Fruit fly (Drosophila melanogaster) whole organism, embryonic: ENCODE data around the gene CG1428.

Experiments
- Adf1 ChIP-seq: fragments of 200-800 bp; sonication (Bioruptor generic); IDR thresholded peaks from 2 replicates; pipeline ENCODE4 v1.3.6; 2022; ENCODE audit warnings: missing biosample characterization, missing genetic modification characterization
- CG11723 ChIP-seq: fragments of 200-800 bp; sonication (Bioruptor generic); optimal IDR thresholded peaks from 2 replicates; lab custom pipeline; 2017; ENCODE audit warnings: missing biosample characterization, mild to moderate bottlenecking, missing genetic modification characterization
- CG13287 ChIP-seq: fragments of 200-800 bp; sonication (Bioruptor generic); IDR thresholded peaks from 2 replicates; pipeline ENCODE4 v1.3.6; 2022; ENCODE audit warnings: missing biosample characterization, missing genetic modification characterization; ENCODE audit not compliant: partially characterized antibody
- CG30020 ChIP-seq: fragments of 200-800 bp; optimal IDR thresholded peaks from 2 replicates; lab custom pipeline; 2019; ENCODE audit warnings: missing biosample characterization, mild to moderate bottlenecking, missing genetic modification characterization, moderate library complexity
- CG30431 ChIP-seq: fragments of 200-800 bp; sonication (Bioruptor generic); optimal IDR thresholded peaks from 2 replicates; lab custom pipeline; 2017; ENCODE audit warnings: missing biosample characterization, missing genetic modification characterization
- CG3163 ChIP-seq: fragments of 200-800 bp; sonication (Bioruptor generic); optimal IDR thresholded peaks from 3 replicates; lab custom pipeline; 2016; ENCODE audit warnings: missing biosample characterization, missing genetic modification characterization
- CG4328 ChIP-seq: fragments of 200-800 bp; sonication (Bioruptor generic); optimal IDR thresholded peaks from 3 replicates; lab custom pipeline; 2017; ENCODE audit warnings: missing biosample characterization, missing genetic modification reagents, missing genetic modification characterization
- CG4360 ChIP-seq: fragments of 200-800 bp; sonication (Bioruptor generic); IDR thresholded peaks from 2 replicates; pipeline ENCODE4 v1.3.6; 2022; ENCODE audit warnings: missing biosample characterization, missing genetic modification characterization
- CG6791 ChIP-seq: fragments of 200-800 bp; sonication (Bioruptor generic); IDR thresholded peaks from 3 replicates; pipeline ENCODE4 v1.3.6; 2022; ENCODE audit warnings: missing biosample characterization, missing genetic modification characterization; ENCODE audit not compliant: partially characterized antibody
- CG7839 ChIP-seq: fragments of 200-800 bp; sonication (Bioruptor generic); optimal IDR thresholded peaks from 3 replicates; lab custom pipeline; 2018; ENCODE audit warnings: missing biosample characterization, mild to moderate bottlenecking, missing genetic modification characterization, moderate library complexity
- CG7928 ChIP-seq: fragments of 200-800 bp; sonication (Bioruptor generic); optimal IDR thresholded peaks from 2 replicates; lab custom pipeline; 2017; ENCODE audit warnings: missing biosample characterization, mild to moderate bottlenecking, missing genetic modification characterization
- CG9932 ChIP-seq: fragments of 200-800 bp; sonication (Bioruptor generic); IDR thresholded peaks from 2 replicates; pipeline ENCODE4 v1.3.6; 2022; ENCODE audit warnings: missing biosample characterization, missing genetic modification characterization
- CTCF ChIP-seq: fragments of 200-800 bp; sonication (Bioruptor generic); optimal IDR thresholded peaks from 2 replicates; lab custom pipeline; 2017; ENCODE audit warnings: missing biosample characterization, mild to moderate bottlenecking, missing genetic modification characterization, moderate library complexity
- D ChIP-seq, 2 experiments: fragments of 200-800 bp in 1 of 2; fragments of >200 bp in 1 of 2; sonication (Bioruptor generic) in 1 of 2; optimal IDR thresholded peaks; 2 replicates in 1 of 2; 3 replicates in 1 of 2; lab custom pipeline; 2017; ENCODE audit warnings: mild to moderate bottlenecking in 1 of 2, missing biosample characterization in 1 of 2, missing genetic modification characterization in 1 of 2, missing genetic modification reagents in 1 of 2
- Dip2 ChIP-seq: fragments of 200-800 bp; sonication (Bioruptor generic); IDR thresholded peaks from 2 replicates; pipeline ENCODE4 v1.3.6; 2022; ENCODE audit warnings: missing biosample characterization, missing genetic modification characterization
- Dll ChIP-seq: fragments of 200-800 bp; sonication (Bioruptor generic); IDR thresholded peaks from 4 replicates; pipeline ENCODE4 v1.3.6; 2022; ENCODE audit warnings: missing biosample characterization, missing genetic modification characterization; ENCODE audit not compliant: partially characterized antibody
- Elba2 ChIP-seq: fragments of 200-800 bp; sonication (Bioruptor generic); optimal IDR thresholded peaks from 3 replicates; lab custom pipeline; 2016; ENCODE audit warnings: missing biosample characterization, missing genetic modification characterization
- Hr51 ChIP-seq, 2 experiments: fragments of 200-800 bp; sonication (Bioruptor generic); optimal IDR thresholded peaks; 2 replicates in 1 of 2; 3 replicates in 1 of 2; lab custom pipeline; 2016 to 2018; ENCODE audit warnings: missing biosample characterization in 2 of 2, missing genetic modification characterization in 2 of 2, mild to moderate bottlenecking in 1 of 2, moderate library complexity in 1 of 2
- Nf-YA ChIP-seq: fragments of 200-800 bp; sonication (Bioruptor generic); IDR thresholded peaks from 2 replicates; pipeline ENCODE4 v1.3.6; 2022; ENCODE audit warnings: missing biosample characterization, missing genetic modification characterization
- Oli ChIP-seq: fragments of 200-800 bp; sonication (Bioruptor generic); optimal IDR thresholded peaks from 2 replicates; lab custom pipeline; 2018; ENCODE audit warnings: missing biosample characterization, mild to moderate bottlenecking, missing genetic modification characterization, moderate library complexity
- Sin3A ChIP-seq: fragments of >200 bp; optimal IDR thresholded peaks from 2 replicates; lab custom pipeline; 2018
- Sry-δ ChIP-seq: fragments of 200-800 bp; sonication (Bioruptor generic); optimal IDR thresholded peaks from 2 replicates; lab custom pipeline; 2016; ENCODE audit warnings: missing biosample characterization, missing genetic modification characterization
- Trl ChIP-seq, 3 experiments: fragments of >200 bp in 2 of 3; fragments of 200-800 bp in 1 of 3; sonication (Bioruptor generic) in 1 of 3; optimal IDR thresholded peaks; 2 replicates in 1 of 3; 3 replicates in 2 of 3; lab custom pipeline; 2016 to 2017; ENCODE audit warnings: missing biosample characterization in 1 of 3, missing genetic modification characterization in 1 of 3
- Xrp1 ChIP-seq: fragments of 200-800 bp; sonication (Bioruptor generic); IDR thresholded peaks from 2 replicates; pipeline ENCODE4 v1.3.6; 2022; ENCODE audit warnings: missing biosample characterization, missing genetic modification characterization
- ara ChIP-seq: fragments of 200-800 bp; sonication (Bioruptor generic); IDR thresholded peaks from 2 replicates; pipeline ENCODE4 v1.3.6; 2022; ENCODE audit warnings: missing biosample characterization, missing genetic modification characterization
- cg ChIP-seq: fragments of 200-800 bp; sonication (Bioruptor generic); optimal IDR thresholded peaks from 3 replicates; lab custom pipeline; 2019; ENCODE audit warnings: missing biosample characterization, mild to moderate bottlenecking, missing genetic modification characterization, moderate library complexity
- chm ChIP-seq: fragments of 200-800 bp; sonication (Bioruptor generic); IDR thresholded peaks from 2 replicates; pipeline ENCODE4 v1.3.6; 2022; ENCODE audit warnings: missing biosample characterization, missing genetic modification characterization
- gfzf ChIP-seq: fragments of 200-800 bp; sonication (Bioruptor generic); optimal IDR thresholded peaks from 2 replicates; lab custom pipeline; 2016; ENCODE audit warnings: missing biosample characterization, mild to moderate bottlenecking, missing genetic modification characterization, moderate library complexity
- gsb-n ChIP-seq: fragments of 200-800 bp; sonication (Bioruptor generic); optimal IDR thresholded peaks from 3 replicates; lab custom pipeline; 2018; ENCODE audit warnings: missing biosample characterization, mild to moderate bottlenecking, missing genetic modification characterization
- her ChIP-seq: fragments of 200-800 bp; sonication (Bioruptor generic); optimal IDR thresholded peaks from 2 replicates; lab custom pipeline; 2016; ENCODE audit warnings: missing biosample characterization, missing genetic modification characterization
- kah ChIP-seq: fragments of 200-800 bp; sonication (Bioruptor generic); optimal IDR thresholded peaks from 2 replicates; lab custom pipeline; 2018; ENCODE audit warnings: missing biosample characterization, mild to moderate bottlenecking, missing genetic modification characterization
- lov ChIP-seq, 2 experiments: fragments of 200-800 bp in 1 of 2; fragments of >200 bp in 1 of 2; sonication (Bioruptor generic) in 1 of 2; IDR thresholded peaks in 1 of 2; optimal IDR thresholded peaks in 1 of 2; 2 replicates in 1 of 2; 3 replicates in 1 of 2; pipeline versions ENCODE4 v1.3.6 to Lab custom; 2017 to 2022; ENCODE audit warnings: missing biosample characterization in 1 of 2, missing genetic modification characterization in 1 of 2
- nau ChIP-seq: fragments of 200-800 bp; sonication (Bioruptor generic); optimal IDR thresholded peaks from 3 replicates; lab custom pipeline; 2017; ENCODE audit warnings: missing biosample characterization, mild to moderate bottlenecking, missing genetic modification characterization, missing genetic modification reagents
- oc ChIP-seq: fragments of 200-800 bp; sonication (Bioruptor generic); optimal IDR thresholded peaks from 2 replicates; lab custom pipeline; 2018; ENCODE audit warnings: missing biosample characterization, mild to moderate bottlenecking, missing genetic modification characterization, moderate library complexity
- otp ChIP-seq: fragments of 200-800 bp; sonication (Bioruptor generic); IDR thresholded peaks from 3 replicates; pipeline ENCODE4, ENCODE4 v1.3.6; 2022; ENCODE audit warnings: missing biosample characterization, missing genetic modification characterization
- pfk ChIP-seq: fragments of 200-800 bp; sonication (Bioruptor generic); optimal IDR thresholded peaks from 2 replicates; lab custom pipeline; 2018; ENCODE audit warnings: missing biosample characterization, mild to moderate bottlenecking, missing genetic modification characterization, moderate library complexity
- pros ChIP-seq: fragments of 200-800 bp; sonication (Bioruptor generic); optimal IDR thresholded peaks from 3 replicates; lab custom pipeline; 2019; ENCODE audit warnings: missing biosample characterization, mild to moderate bottlenecking, missing genetic modification characterization, moderate library complexity
- psq ChIP-seq: fragments of 200-800 bp; sonication (Bioruptor generic); optimal IDR thresholded peaks from 2 replicates; lab custom pipeline; 2017; ENCODE audit warnings: missing biosample characterization, missing genetic modification characterization
- sug ChIP-seq: fragments of 200-800 bp; optimal IDR thresholded peaks from 2 replicates; lab custom pipeline; 2019; ENCODE audit warnings: missing biosample characterization, mild to moderate bottlenecking, missing genetic modification characterization, moderate library complexity
- tna ChIP-seq: fragments of 200-800 bp; sonication (Bioruptor generic); IDR thresholded peaks from 2 replicates; pipeline ENCODE4 v1.3.6; 2022; ENCODE audit warnings: missing biosample characterization, missing genetic modification characterization; ENCODE audit not compliant: partially characterized antibody
- yki ChIP-seq: fragments of >200 bp; optimal IDR thresholded peaks from 3 replicates; lab custom pipeline; 2018
- zf30C ChIP-seq: fragments of 200-800 bp; sonication (Bioruptor generic); optimal IDR thresholded peaks from 3 replicates; lab custom pipeline; 2018; ENCODE audit warnings: missing biosample characterization, mild to moderate bottlenecking, missing genetic modification characterization

CG1428 gene

dm6 chr2L:21899001-21899715 is 6.9 kb upstream of the CG1428 start (continued):
- TF ChIP-seq cg (GFP tag; lab: Kevin White, UChicago): peak; percentile 92
- TF ChIP-seq sug (tag; lab: Kevin White, UChicago): no peak
- peak; percentile 97 for TF ChIP-seq yki (lab: Kevin White, UChicago)
- no peak for TF ChIP-seq Xrp1 (GFP tag; lab: Robert Waterston, UW)
- peak; percentile 62 for TF ChIP-seq psq (GFP tag; lab: Kevin White, UChicago)
- no peak for TF ChIP-seq lov (optimal IDR thresholded peaks at IDR 0.05; lab: Kevin White, UChicago)
- peak; percentile 44; the same call in 1 of the 3 replicates for TF ChIP-seq lov (GFP tag; IDR thresholded peaks at IDR 0.05; lab: Robert Waterston, UW)
- TF ChIP-seq Dll (GFP tag; lab: Robert Waterston, UW): peak; percentile 69
- TF ChIP-seq D (optimal IDR thresholded peaks at IDR 0.05; lab: Kevin White, UChicago): peak; percentile 25
- TF ChIP-seq D (GFP tag; optimal IDR thresholded peaks at IDR 0.05; lab: Kevin White, UChicago): no peak
- peak; percentile 8 for TF ChIP-seq CG11723
- peak; percentile 43 for TF ChIP-seq gsb-n (tag; lab: Kevin White, UChicago)
- peak; percentile 19 for TF ChIP-seq kah (GFP tag; lab: Kevin White, UChicago)
- TF ChIP-seq CG4360: peak; percentile 62
- no peak for TF ChIP-seq CG30431 (GFP tag; lab: Kevin White, UChicago)
- peak; percentile 99 to 100 for TF ChIP-seq Trl (optimal IDR thresholded peaks at IDR 0.05; lab: Kevin White, UChicago)
- TF ChIP-seq Trl (GFP tag; optimal IDR thresholded peaks at IDR 0.05; lab: Kevin White, UChicago): peak; percentile 65
- TF ChIP-seq CG3163: peak; percentile 97
- peak; percentile 7; the same call in 1 of the 2 replicates for TF ChIP-seq chm
- 0 out of 3 replicates have a peak, but pooled peaks have one; percentile 53 for TF ChIP-seq otp
- TF ChIP-seq ara (GFP tag; lab: Robert Waterston, UW): no peak
- TF ChIP-seq Elba2 (GFP tag; lab: Kevin White, UChicago): peak; percentile 85
- peak; percentile 93 for TF ChIP-seq Adf1 (GFP tag; lab: Robert Waterston, UW)
- peak; percentile 54; the same call in 1 of the 3 replicates for TF ChIP-seq CG6791 (GFP tag; lab: Robert Waterston, UW)
- TF ChIP-seq tna (GFP tag; lab: Robert Waterston, UW): 0 out of 2 replicates have a peak, but pooled peaks have one; percentile 54
- TF ChIP-seq Hr51 (GFP tag; optimal IDR thresholded peaks at IDR 0.05; lab: Kevin White, UChicago): no peak
- peak; percentile 54 for TF ChIP-seq pros
- no peak for TF ChIP-seq CG7928
- TF ChIP-seq Nf-YA (GFP tag; lab: Robert Waterston, UW): peak; percentile 85; the same call in 1 of the 2 replicates
- peak; percentile 2 for TF ChIP-seq her (GFP tag; lab: Kevin White, UChicago)
- peak; percentile 58; the same call in 1 of the 2 replicates for TF ChIP-seq CG13287 (GFP tag; lab: Robert Waterston, UW)
- TF ChIP-seq, all 482 proteins: peak for 70

- TF ChIP-seq CG9932 (GFP tag; lab: Robert Waterston, UW) (no peak), Oli (tag; lab: Kevin White, UChicago) (no peak), Dip2 (no peak), Sry-δ (GFP tag; lab: Kevin White, UChicago) (no peak), CG4328 (GFP tag; lab: Kevin White, UChicago) (no peak), CG30020 (tag; lab: Kevin White, UChicago) (no peak), pfk (GFP tag; lab: Kevin White, UChicago) (no peak), oc (tag; lab: Kevin White, UChicago) (no peak), zf30C (GFP tag; lab: Kevin White, UChicago) (no peak), CTCF (GFP tag; lab: Kevin White, UChicago) (no peak), nau (GFP tag; lab: Kevin White, UChicago) (no peak), CG7839 (no peak), Sin3A (lab: Kevin White, UChicago) (no peak), gfzf (GFP tag; lab: Kevin White, UChicago) (no peak)
Measured at dm6 chr2L:21902693-21903092, 3.4 kb upstream of the CG1428 start, which contains the start of gene CG1421. Gene CG1421, plus strand, starts transcription at chr2L:21902993.
